Fruit fly (Drosophila melanogaster) whole organism, wandering third instar larva: ENCODE results near the gene nkt.

Experiments
- CrebA ChIP-seq: fragments of 200-800 bp; sonication (Bioruptor generic); optimal IDR thresholded peaks from 2 replicates; lab custom pipeline; 2016; ENCODE audit warnings: missing biosample characterization, mild to moderate bottlenecking, missing genetic modification characterization, borderline replicate concordance
- Rel ChIP-seq, 2 experiments: fragments of 200-800 bp; sonication (Bioruptor generic) in 1 of 2; optimal IDR thresholded peaks; 2 replicates in 1 of 2; 3 replicates in 1 of 2; lab custom pipeline; 2016 to 2019; ENCODE audit warnings: mild to moderate bottlenecking in 2 of 2, missing biosample characterization in 2 of 2, missing genetic modification characterization in 2 of 2, moderate library complexity in 1 of 2
- Sp1 ChIP-seq: fragments of 200-800 bp; sonication (Bioruptor generic); optimal IDR thresholded peaks from 3 replicates; lab custom pipeline; 2019; ENCODE audit warnings: missing biosample characterization, mild to moderate bottlenecking, missing genetic modification characterization, moderate library complexity
- Vsx2 ChIP-seq: fragments of 200-300, 225-300 bp; sonication (Bioruptor generic); optimal IDR thresholded peaks from 2 replicates; lab custom pipeline; 2018; ENCODE audit warnings: missing biosample characterization, missing genetic modification characterization; ENCODE audit not compliant: partially characterized antibody
- dsf ChIP-seq: sonication (Bioruptor generic); optimal IDR thresholded peaks from 2 replicates; lab custom pipeline; 2016; ENCODE audit warnings: missing biosample characterization, missing genetic modification characterization, borderline replicate concordance
- fru ChIP-seq: fragments of 200-800 bp; sonication (Bioruptor generic); optimal IDR thresholded peaks from 3 replicates; lab custom pipeline; 2016; ENCODE audit warnings: missing biosample characterization, mild to moderate bottlenecking, missing genetic modification characterization
- h ChIP-seq: fragments of 200-800 bp; sonication (Bioruptor generic); optimal IDR thresholded peaks from 3 replicates; lab custom pipeline; 2016; ENCODE audit warnings: missing biosample characterization, mild to moderate bottlenecking, missing genetic modification characterization
- psq ChIP-seq: fragments of 200-800 bp; sonication (Bioruptor generic); optimal IDR thresholded peaks from 3 replicates; lab custom pipeline; 2017; ENCODE audit warnings: missing biosample characterization, mild to moderate bottlenecking, missing genetic modification characterization, moderate library complexity
- tai ChIP-seq: sonication (Bioruptor generic); optimal IDR thresholded peaks from 2 replicates; lab custom pipeline; 2016; ENCODE audit warnings: missing biosample characterization, missing genetic modification characterization
- usp ChIP-seq: fragments of >200 bp; optimal IDR thresholded peaks from 2 replicates; lab custom pipeline; 2017; ENCODE audit warnings: missing biosample characterization, missing genetic modification characterization
- woc ChIP-seq: sonication (Bioruptor generic); optimal IDR thresholded peaks from 2 replicates; lab custom pipeline; 2016; ENCODE audit warnings: missing biosample characterization, mild to moderate bottlenecking, missing genetic modification characterization

- no peak for TF ChIP-seq usp (GFP tag; lab: Kevin White, UChicago)
- TF ChIP-seq dsf (GFP tag; lab: Kevin White, UChicago) = no peak
- no peak for TF ChIP-seq fru (GFP tag; lab: Kevin White, UChicago)
- no peak for TF ChIP-seq Vsx2 (GFP tag; lab: Kevin White, UChicago)
- TF ChIP-seq psq (GFP tag; lab: Kevin White, UChicago) = no peak
- TF ChIP-seq woc (GFP tag; lab: Kevin White, UChicago) = peak; percentile 60
- no peak for TF ChIP-seq tai (GFP tag; lab: Kevin White, UChicago)
- peak; percentile 39 for TF ChIP-seq h (GFP tag; lab: Kevin White, UChicago)
- no peak for TF ChIP-seq Rel (GFP tag; optimal IDR thresholded peaks at IDR 0.05; lab: Kevin White, UChicago)
- TF ChIP-seq Rel (tag; optimal IDR thresholded peaks at IDR 0.05; lab: Kevin White, UChicago) = peak; percentile 96
- peak; percentile 15 for TF ChIP-seq Sp1 (GFP tag; lab: Kevin White, UChicago)
- TF ChIP-seq CrebA = no peak
Observed at dm6 chr3L:11205608-11206336, 4.6 kb downstream of the nkt start, which contains the start of gene Plod.
